Worm (Caenorhabditis elegans): Measurements from ENCODE around the gene C25F9.12.

DNA sequence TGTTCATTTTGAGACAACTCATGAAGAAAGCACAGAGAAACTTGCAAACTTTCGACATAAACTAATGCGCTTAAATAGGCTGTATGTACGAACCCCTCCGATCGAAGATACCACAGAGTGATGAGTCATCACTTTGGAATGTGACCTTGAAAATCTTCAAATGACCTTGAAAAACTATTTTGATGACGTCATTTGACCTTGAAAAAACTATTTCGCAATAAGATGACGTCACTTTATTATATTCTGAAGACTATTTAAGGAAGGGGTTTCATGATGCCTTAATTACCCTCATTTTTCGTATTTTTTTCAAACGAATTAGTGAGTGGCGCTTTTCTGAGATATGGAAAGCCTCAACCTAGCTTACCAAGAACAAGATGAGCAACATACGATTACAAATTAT, 18.4 kb upstream of the C25F9.12 start, which contains the start of gene C25F9.2:
- no peak for TF ChIP-seq aly-2 (tag; optimal IDR thresholded peaks at IDR 0.05)
- no peak for TF ChIP-seq ztf-11 (tag; optimal IDR thresholded peaks at IDR 0.05)
- no peak for TF ChIP-seq R02D3.7 (tag; optimal IDR thresholded peaks at IDR 0.05)
- TF ChIP-seq nhr-23 (tag; optimal IDR thresholded peaks at IDR 0.05) = no peak
- no peak for TF ChIP-seq fos-1 (tag; optimal IDR thresholded peaks at IDR 0.05)
- TF ChIP-seq sma-3 (GFP tag; optimal IDR thresholded peaks at IDR 0.05) = no peak
- TF ChIP-seq unc-39 (tag; optimal IDR thresholded peaks at IDR 0.05) = no peak
